Fruit fly (Drosophila melanogaster): ENCODE data around the gene CG43391.

Gene CG43391

DNA sequence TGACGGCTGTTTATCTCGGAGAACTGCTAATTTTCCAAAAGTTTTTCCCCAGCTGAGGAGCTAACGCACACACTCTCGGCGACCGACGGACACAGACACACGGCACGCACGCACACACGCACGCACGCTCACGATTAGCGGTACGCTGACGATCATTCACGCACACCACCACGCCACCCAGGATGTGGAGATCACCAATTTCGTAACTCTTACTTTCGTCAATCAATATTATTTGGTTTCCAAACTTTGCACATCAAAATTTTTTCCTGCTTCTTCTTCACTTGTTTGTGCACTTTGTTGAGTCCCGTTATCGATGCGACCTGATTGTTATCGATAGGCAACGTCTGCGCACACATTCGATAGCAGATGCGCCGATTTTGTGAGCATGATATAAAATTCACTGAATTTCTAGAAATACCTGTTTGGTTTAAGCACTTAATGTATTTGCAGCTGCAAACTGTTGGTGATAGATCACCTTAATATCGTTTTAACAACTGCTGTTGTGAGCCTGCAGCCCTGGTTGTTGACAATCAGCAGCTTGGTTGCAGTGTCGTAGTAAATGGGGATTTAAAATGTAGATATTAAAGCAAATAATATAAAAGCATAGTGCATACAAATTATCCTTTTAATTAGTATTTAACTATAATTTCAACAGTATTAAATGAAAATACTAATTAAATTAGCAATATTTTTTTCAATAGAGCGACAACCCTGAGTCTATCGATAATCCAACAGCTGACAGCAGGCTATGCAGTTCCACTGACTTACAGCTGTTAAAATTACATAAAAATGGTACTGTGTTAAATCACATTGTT, 18.7 kb downstream of the CG43391 start, which contains the start of the genes CG7394 and Mob2:
CG7394 (plus strand) TSS at position 51 of the 815 bp plus-strand sequence.
Mob2 (minus strand) TSS at position 288 of the 815 bp plus-strand sequence.
- peak; percentile 76 for TF ChIP-seq tj (GFP tag; optimal IDR thresholded peaks at IDR 0.05)
- peak; percentile 92 for TF ChIP-seq CG5204 (GFP tag; optimal IDR thresholded peaks at IDR 0.05)
- TF ChIP-seq kay (GFP tag; ENCODE audit: borderline replicate concordance), result peak; percentile 96
- TF ChIP-seq bab1 (GFP tag; optimal IDR thresholded peaks at IDR 0.05), result peak; percentile 97
- peak; percentile 80 for TF ChIP-seq Mnt (GFP tag; optimal IDR thresholded peaks at IDR 0.05)
- TF ChIP-seq CG12768 (GFP tag; optimal IDR thresholded peaks at IDR 0.05), result peak; percentile 87
- peak; percentile 94 for TF ChIP-seq CG11617 (GFP tag; optimal IDR thresholded peaks at IDR 0.05)
- peak; percentile 91 for TF ChIP-seq CG33017 (tag; optimal IDR thresholded peaks at IDR 0.05)
- peak; percentile 86 for TF ChIP-seq Clk (GFP tag; optimal IDR thresholded peaks at IDR 0.05)
- TF ChIP-seq cic (GFP tag; optimal IDR thresholded peaks at IDR 0.05), result peak; percentile 53
- TF ChIP-seq Hr96 (GFP tag; optimal IDR thresholded peaks at IDR 0.05), result peak; percentile 78
- peak; percentile 94 for TF ChIP-seq CG7101 (tag; optimal IDR thresholded peaks at IDR 0.05)
- peak; percentile 99 for TF ChIP-seq CG14711 (tag; optimal IDR thresholded peaks at IDR 0.05)
- peak; percentile 72 for TF ChIP-seq pad (GFP tag; optimal IDR thresholded peaks at IDR 0.05)
- TF ChIP-seq toe (GFP tag; optimal IDR thresholded peaks at IDR 0.05), result peak; percentile 88
- peak; percentile 82 for TF ChIP-seq CG1620 (GFP tag; optimal IDR thresholded peaks at IDR 0.05)
- TF ChIP-seq ovo (GFP tag; optimal IDR thresholded peaks at IDR 0.05), result peak; percentile 83
- peak; percentile 84 for TF ChIP-seq Crg-1 (GFP tag; optimal IDR thresholded peaks at IDR 0.05)
- peak; percentile 95 for TF ChIP-seq CG7045 (GFP tag; optimal IDR thresholded peaks at IDR 0.05)
- TF ChIP-seq cnc (optimal IDR thresholded peaks at IDR 0.05), result no peak

DNA sequence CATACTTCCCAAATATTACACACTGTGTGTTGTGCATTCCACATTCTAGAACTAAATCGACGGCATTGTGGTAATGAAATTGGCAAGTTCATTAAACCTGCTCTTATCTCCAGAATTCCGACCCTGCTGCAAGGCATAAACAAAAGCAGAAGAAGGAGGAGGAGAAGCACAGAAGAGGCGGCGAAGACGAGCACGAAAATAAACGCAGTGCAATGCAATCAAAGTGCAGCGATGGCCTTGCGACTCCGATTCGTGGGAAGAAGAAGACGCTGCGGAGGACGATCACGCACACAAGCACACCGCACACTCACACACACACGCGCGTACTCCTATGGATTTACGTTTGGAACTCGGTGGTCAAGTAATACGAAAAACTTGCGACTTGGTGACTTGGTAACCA, 19.9 kb downstream of the CG43391 start:
- peak; percentile 22 for TF ChIP-seq tj (GFP tag; optimal IDR thresholded peaks at IDR 0.05)
- TF ChIP-seq CG12768 (GFP tag; optimal IDR thresholded peaks at IDR 0.05), result no peak
- TF ChIP-seq Hr96 (GFP tag; optimal IDR thresholded peaks at IDR 0.05), result no peak

DNA sequence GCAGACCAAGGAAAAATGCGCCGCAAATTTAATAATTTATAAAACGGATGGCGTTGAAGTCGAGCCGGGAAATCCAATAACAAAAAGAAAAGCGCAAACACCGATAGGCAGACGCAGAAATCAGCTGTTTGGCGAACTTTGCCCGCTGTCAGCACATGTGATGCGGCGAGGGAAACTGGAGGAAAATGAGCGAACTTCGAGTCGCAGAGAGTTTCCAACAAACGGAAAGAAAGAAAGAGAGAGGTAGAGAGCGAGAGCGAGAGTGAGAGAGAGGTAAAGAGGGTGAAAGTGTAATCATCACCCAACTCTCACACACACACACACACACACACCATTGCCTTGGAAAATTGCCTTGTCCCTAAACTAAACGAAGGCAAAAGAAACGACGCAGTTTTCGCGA, 23.6 kb downstream of the CG43391 start:
- TF ChIP-seq CG12768 (GFP tag; optimal IDR thresholded peaks at IDR 0.05), result peak; percentile 81
- TF ChIP-seq CG7101 (tag; optimal IDR thresholded peaks at IDR 0.05), result no peak
- TF ChIP-seq Crg-1 (GFP tag; optimal IDR thresholded peaks at IDR 0.05), result no peak

DNA sequence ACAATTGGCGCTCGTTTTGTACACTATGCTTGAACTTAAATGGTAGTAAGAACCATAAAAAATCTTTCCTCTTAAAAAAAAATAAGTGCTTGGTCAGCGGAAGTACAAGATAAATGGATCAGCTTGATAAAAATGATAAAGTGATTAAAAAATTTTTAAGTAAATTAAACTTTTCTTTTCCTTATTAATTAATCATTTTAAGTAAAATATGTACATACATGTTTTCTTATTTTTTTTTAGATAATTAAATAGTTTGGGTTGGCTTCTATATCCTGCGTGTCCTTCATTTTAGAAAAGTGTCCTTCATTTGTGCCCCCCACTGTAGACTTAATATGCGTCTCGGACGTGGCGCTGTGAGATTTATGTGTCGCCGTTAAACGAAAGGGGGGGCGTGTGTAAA, 24.2 kb downstream of the CG43391 start:
- TF ChIP-seq CG14711 (tag; optimal IDR thresholded peaks at IDR 0.05), result no peak
- TF ChIP-seq cnc (optimal IDR thresholded peaks at IDR 0.05), result no peak
- no peak for TF ChIP-seq Crg-1 (GFP tag; optimal IDR thresholded peaks at IDR 0.05)
- no peak for TF ChIP-seq CG1620 (GFP tag; optimal IDR thresholded peaks at IDR 0.05)
- TF ChIP-seq CG7101 (tag; optimal IDR thresholded peaks at IDR 0.05), result no peak
- TF ChIP-seq CG5204 (GFP tag; optimal IDR thresholded peaks at IDR 0.05), result no peak
- no peak for TF ChIP-seq Hr96 (GFP tag; optimal IDR thresholded peaks at IDR 0.05)
- no peak for TF ChIP-seq kay (GFP tag; ENCODE audit: borderline replicate concordance)
- TF ChIP-seq cic (GFP tag; optimal IDR thresholded peaks at IDR 0.05), result no peak
- TF ChIP-seq CG12768 (GFP tag; optimal IDR thresholded peaks at IDR 0.05), result no peak
- TF ChIP-seq tj (GFP tag; optimal IDR thresholded peaks at IDR 0.05), result no peak
- TF ChIP-seq CG7045 (GFP tag; optimal IDR thresholded peaks at IDR 0.05), result no peak
- no peak for TF ChIP-seq CG11617 (GFP tag; optimal IDR thresholded peaks at IDR 0.05)

DNA sequence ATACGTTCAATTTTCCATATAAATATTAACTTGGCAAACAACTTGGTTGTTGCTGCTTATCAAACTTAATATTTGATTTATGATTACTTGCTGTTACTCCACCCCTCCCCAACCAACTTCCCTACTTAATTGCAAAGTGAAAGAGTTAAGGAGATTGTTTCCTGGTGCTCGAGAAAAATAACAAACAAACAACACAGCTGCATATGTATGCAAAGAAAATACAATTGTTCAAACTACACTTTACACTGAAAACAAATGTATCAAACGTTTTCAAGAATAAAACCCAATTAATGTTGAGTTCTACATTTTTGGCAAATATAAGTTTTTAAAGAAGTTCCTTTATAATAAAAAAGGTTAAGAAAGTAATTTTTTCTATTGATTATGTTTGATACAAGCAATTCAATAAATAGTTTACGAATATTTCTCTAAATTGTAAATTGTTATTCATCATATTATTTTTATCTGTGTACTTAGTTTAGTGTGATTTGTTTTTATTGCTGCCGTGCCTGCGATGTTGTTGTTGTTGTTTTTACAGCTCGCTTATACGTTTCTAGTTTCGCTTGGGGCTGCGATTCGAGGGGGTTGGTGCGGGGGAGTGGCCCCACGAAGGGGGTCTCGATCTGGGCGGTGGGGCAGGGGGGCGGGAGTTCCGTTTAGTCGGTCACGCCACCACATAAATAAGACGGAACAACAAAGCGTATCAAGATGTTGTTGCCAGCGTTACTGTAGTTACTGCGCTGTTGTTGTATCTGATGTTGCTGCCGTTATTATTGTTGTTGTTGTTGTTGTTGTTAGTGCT, 25.0 kb downstream of the CG43391 start:
- TF ChIP-seq cic (GFP tag; optimal IDR thresholded peaks at IDR 0.05) (no peak), cnc (optimal IDR thresholded peaks at IDR 0.05) (no peak), CG33017 (tag; optimal IDR thresholded peaks at IDR 0.05) (peak; percentile 77), CG11617 (GFP tag; optimal IDR thresholded peaks at IDR 0.05) (peak; percentile 45), kay (GFP tag; ENCODE audit: borderline replicate concordance) (no peak), Mnt (GFP tag; optimal IDR thresholded peaks at IDR 0.05) (no peak), Hr96 (GFP tag; optimal IDR thresholded peaks at IDR 0.05) (peak; percentile 0), CG5204 (GFP tag; optimal IDR thresholded peaks at IDR 0.05) (peak; percentile 33), CG14711 (tag; optimal IDR thresholded peaks at IDR 0.05) (peak; percentile 71), Clk (GFP tag; optimal IDR thresholded peaks at IDR 0.05) (no peak), CG7101 (tag; optimal IDR thresholded peaks at IDR 0.05) (peak; percentile 64), CG12768 (GFP tag; optimal IDR thresholded peaks at IDR 0.05) (peak; percentile 60), CG7045 (GFP tag; optimal IDR thresholded peaks at IDR 0.05) (peak; percentile 70)

DNA sequence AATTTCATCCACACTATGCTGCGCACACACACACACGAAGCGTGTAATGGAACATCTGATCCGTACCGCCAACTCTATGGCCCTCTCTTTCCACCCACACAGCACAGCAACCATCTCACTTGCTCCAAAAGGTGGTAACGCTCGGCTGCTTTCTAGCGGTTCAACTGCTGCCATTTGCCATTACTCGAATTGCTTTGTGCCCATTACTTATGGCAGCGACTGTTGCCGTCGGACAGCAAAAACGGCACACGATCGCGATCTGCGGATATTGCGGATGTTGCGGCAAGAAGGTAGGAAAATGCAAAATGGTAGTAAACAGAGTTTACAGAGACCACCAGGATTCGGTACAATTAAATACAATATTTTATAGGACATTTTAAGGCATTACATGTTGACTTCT, 26.0 kb downstream of the CG43391 start:
- TF ChIP-seq Crg-1 (GFP tag; optimal IDR thresholded peaks at IDR 0.05) (no peak), CG5204 (GFP tag; optimal IDR thresholded peaks at IDR 0.05) (no peak), CG12768 (GFP tag; optimal IDR thresholded peaks at IDR 0.05) (no peak), tj (GFP tag; optimal IDR thresholded peaks at IDR 0.05) (no peak), CG33017 (tag; optimal IDR thresholded peaks at IDR 0.05) (no peak), CG7101 (tag; optimal IDR thresholded peaks at IDR 0.05) (no peak), bab1 (GFP tag; optimal IDR thresholded peaks at IDR 0.05) (no peak)

Measured in whole organism, adult.